Worm (Caenorhabditis elegans) whole organism, young adult: ENCODE results near the gene C24D10.4.

Source experiments
- B0336.3 ChIP-seq: fragments of 200-800 bp; sonication (Bioruptor generic); IDR thresholded peaks from 2 replicates; pipeline ENCODE4 v1.3.6; 2022; ENCODE audit warnings: missing genetic modification characterization, missing compliant biosample characterization
- ama-1 ChIP-seq, 3 experiments: fragments of 150-350 bp in 1 of 3; sonication (generic microtip) in 2 of 3; optimal IDR thresholded peaks; 2 replicates each; lab custom pipeline; 2014 to 2018; ENCODE audit warnings: missing biosample characterization in 2 of 3, missing genetic modification characterization in 2 of 3, missing genetic modification reagents in 2 of 3
- nfya-1 ChIP-seq: sonication (generic microtip); optimal IDR thresholded peaks from 2 replicates; lab custom pipeline; 2017; ENCODE audit warnings: antibody characterized with exemption, missing compliant biosample characterization, missing genetic modification characterization, borderline replicate concordance; ENCODE audit not compliant: insufficient read depth
- nhr-90 ChIP-seq: sonication (generic microtip); optimal IDR thresholded peaks from 2 replicates; lab custom pipeline; 2016; ENCODE audit warnings: missing genotype, mild to moderate bottlenecking, missing genetic modification characterization, missing compliant biosample characterization
- pha-4 ChIP-seq: fragments of 150-350 bp; sonication (generic microtip); optimal IDR thresholded peaks from 2 replicates; lab custom pipeline; 2014; ENCODE audit warnings: missing biosample characterization, missing genetic modification reagents, missing genetic modification characterization

DNA sequence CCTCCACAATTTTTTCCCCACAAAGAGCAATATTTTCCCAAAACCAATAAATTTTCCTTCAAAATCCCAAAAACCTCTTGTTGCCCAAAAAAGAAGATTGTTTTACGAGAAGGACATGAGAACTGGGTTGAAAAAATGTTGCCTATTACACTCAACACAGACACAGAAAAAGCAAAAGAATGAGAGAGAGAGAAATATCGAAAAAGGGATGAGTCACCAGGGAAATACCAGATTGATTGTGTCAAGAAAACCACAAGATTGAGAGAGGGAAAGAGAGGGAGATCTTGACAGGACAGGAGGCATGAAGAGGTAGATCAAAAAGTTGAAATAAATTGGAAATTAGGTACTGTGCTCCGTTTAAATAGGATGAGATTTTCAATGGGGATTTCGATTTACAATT, 25.5 kb upstream of the C24D10.4 start:
- TF ChIP-seq nhr-90 (tag; lab: Kevin White, UChicago) (no peak), B0336.3 (no peak), nfya-1 (no peak), ama-1 (optimal IDR thresholded peaks at IDR 0.05; lab: Kevin White, UChicago) (no peak), ama-1 (GFP tag; optimal IDR thresholded peaks at IDR 0.05; lab: Kevin White, UChicago) (no peak), pha-4 (tag; lab: Kevin White, UChicago) (no peak)
